Fruit fly (Drosophila melanogaster) whole organism, adult: ENCODE measurements around the gene Acp36DE.

Experiments used
- CG11617 ChIP-seq: fragments of 200-800 bp; sonication (Bioruptor generic); optimal IDR thresholded peaks from 2 replicates; lab custom pipeline; 2017; ENCODE audit warnings: mild to moderate bottlenecking, missing biosample characterization, missing genetic modification reagents, missing genetic modification characterization
- CG12768 ChIP-seq: fragments of 200-800 bp; sonication (Bioruptor generic); optimal IDR thresholded peaks from 2 replicates; lab custom pipeline; 2017; ENCODE audit warnings: missing biosample characterization, missing genetic modification characterization, mild to moderate bottlenecking, moderate library complexity, missing genetic modification reagents
- CG14711 ChIP-seq: fragments of 200-800 bp; sonication (Bioruptor generic); optimal IDR thresholded peaks from 2 replicates; lab custom pipeline; 2018; ENCODE audit warnings: missing biosample characterization, mild to moderate bottlenecking, missing genetic modification characterization, moderate library complexity
- CG1620 ChIP-seq: fragments of 200-800 bp; sonication (Bioruptor generic); optimal IDR thresholded peaks from 2 replicates; lab custom pipeline; 2016; ENCODE audit warnings: missing biosample characterization, missing genetic modification characterization
- CG33017 ChIP-seq: fragments of 200-800 bp; sonication (Bioruptor generic); optimal IDR thresholded peaks from 2 replicates; lab custom pipeline; 2018; ENCODE audit warnings: missing biosample characterization, mild to moderate bottlenecking, missing genetic modification characterization, moderate library complexity
- CG5204 ChIP-seq: fragments of 200-800 bp; sonication (Bioruptor generic); optimal IDR thresholded peaks from 2 replicates; lab custom pipeline; 2016; ENCODE audit warnings: missing biosample characterization, missing genetic modification characterization
- CG7045 ChIP-seq: fragments of 200-800 bp; sonication (Bioruptor generic); optimal IDR thresholded peaks from 2 replicates; lab custom pipeline; 2017; ENCODE audit warnings: missing biosample characterization, mild to moderate bottlenecking, missing genetic modification characterization
- CG7101 ChIP-seq: fragments of 200-800 bp; sonication (Bioruptor generic); optimal IDR thresholded peaks from 2 replicates; lab custom pipeline; 2018; ENCODE audit warnings: missing biosample characterization, mild to moderate bottlenecking, missing genetic modification characterization, moderate library complexity
- Clk ChIP-seq: fragments of 200-800 bp; sonication (Bioruptor generic); optimal IDR thresholded peaks from 2 replicates; lab custom pipeline; 2017; ENCODE audit warnings: missing biosample characterization, missing genetic modification characterization
- Crg-1 ChIP-seq: fragments of 200-800 bp; sonication (Bioruptor generic); optimal IDR thresholded peaks from 2 replicates; lab custom pipeline; 2016; ENCODE audit warnings: missing biosample characterization, missing genetic modification characterization
- Hr96 ChIP-seq: fragments of 200-800 bp; sonication (Bioruptor generic); optimal IDR thresholded peaks from 2 replicates; lab custom pipeline; 2016; ENCODE audit warnings: missing biosample characterization, missing genetic modification characterization
- Mnt ChIP-seq: fragments of 200-800 bp; sonication (Bioruptor generic); optimal IDR thresholded peaks from 2 replicates; lab custom pipeline; 2016; ENCODE audit warnings: missing biosample characterization, mild to moderate bottlenecking, missing genetic modification characterization
- bab1 ChIP-seq: fragments of 200-800 bp; sonication (Bioruptor generic); optimal IDR thresholded peaks from 3 replicates; lab custom pipeline; 2019; ENCODE audit warnings: missing biosample characterization, mild to moderate bottlenecking, missing genetic modification characterization, moderate library complexity
- cic ChIP-seq: fragments of 200-800 bp; sonication (Bioruptor generic); optimal IDR thresholded peaks from 2 replicates; lab custom pipeline; 2017; ENCODE audit warnings: missing biosample characterization, mild to moderate bottlenecking, missing genetic modification characterization, moderate library complexity
- cnc ChIP-seq, 2 experiments: fragments of >200 bp; optimal IDR thresholded peaks; 2 replicates each; lab custom pipeline; 2017
- kay ChIP-seq: fragments of 200-800 bp; sonication (Bioruptor generic); peaks from one replicate; lab custom pipeline; 2016; ENCODE audit warnings: missing biosample characterization, missing genetic modification characterization, borderline replicate concordance
- ovo ChIP-seq: fragments of 200-800 bp; sonication (Bioruptor generic); optimal IDR thresholded peaks from 2 replicates; lab custom pipeline; 2016; ENCODE audit warnings: missing biosample characterization, missing genetic modification characterization
- pad ChIP-seq: fragments of 200-800 bp; sonication (Bioruptor generic); optimal IDR thresholded peaks from 3 replicates; lab custom pipeline; 2017; ENCODE audit warnings: missing biosample characterization, missing genetic modification characterization, mild to moderate bottlenecking, moderate library complexity, missing genetic modification reagents
- tj ChIP-seq: fragments of 200-800 bp; sonication (Bioruptor generic); optimal IDR thresholded peaks from 3 replicates; lab custom pipeline; 2017; ENCODE audit warnings: missing biosample characterization, mild to moderate bottlenecking, missing genetic modification characterization, moderate library complexity
- toe ChIP-seq: fragments of 200-800 bp; sonication (Bioruptor generic); optimal IDR thresholded peaks from 2 replicates; lab custom pipeline; 2016; ENCODE audit warnings: missing biosample characterization, missing genetic modification characterization

Acp36DE gene

DNA sequence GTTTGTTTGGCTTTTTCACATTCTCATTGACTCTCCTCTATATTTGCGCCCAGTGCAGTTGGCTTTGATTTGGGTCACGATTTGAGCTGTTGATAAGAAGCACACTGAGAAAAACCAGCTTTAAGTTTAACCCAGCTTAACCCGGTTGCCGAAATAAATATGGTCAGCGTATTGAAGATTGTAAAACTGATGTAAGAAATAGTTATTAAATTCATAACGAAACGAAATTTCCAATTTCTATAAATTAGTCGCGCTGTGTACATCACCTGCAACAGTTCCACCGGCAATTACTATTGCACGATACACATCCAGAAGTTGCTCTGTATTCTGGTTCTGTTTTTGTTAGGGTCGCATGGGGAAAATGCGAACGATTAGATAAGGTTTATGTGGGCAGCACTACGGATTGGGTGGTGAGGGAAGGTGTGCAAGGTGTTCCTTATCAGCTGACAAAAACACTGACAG lies 33.7 kb downstream of the Acp36DE start:
- TF ChIP-seq CG7101 (peak; percentile 80), CG5204 (GFP tag; lab: Kevin White, UChicago) (peak; percentile 79), bab1 (GFP tag; lab: Kevin White, UChicago) (peak; percentile 41), CG12768 (GFP tag; lab: Kevin White, UChicago) (peak; percentile 76), CG7045 (GFP tag; lab: Kevin White, UChicago) (peak; percentile 81), kay (GFP tag; lab: Kevin White, UChicago) (peak; percentile 59), tj (peak; percentile 41), CG14711 (peak; percentile 63), pad (peak; percentile 30), cnc (optimal IDR thresholded peaks at IDR 0.05; lab: Kevin White, UChicago) (no peak), CG1620 (GFP tag; lab: Kevin White, UChicago) (peak; percentile 5), cic (GFP tag; lab: Kevin White, UChicago) (peak; percentile 20), ovo (GFP tag; lab: Kevin White, UChicago) (peak; percentile 6), Clk (GFP tag; lab: Kevin White, UChicago) (peak; percentile 56), Hr96 (GFP tag; lab: Kevin White, UChicago) (peak; percentile 72), CG33017 (tag; lab: Kevin White, UChicago) (peak; percentile 79), Crg-1 (peak; percentile 37), toe (GFP tag; lab: Kevin White, UChicago) (peak; percentile 58), CG11617 (GFP tag; lab: Kevin White, UChicago) (peak; percentile 72), Mnt (GFP tag; lab: Kevin White, UChicago) (peak; percentile 63)

DNA sequence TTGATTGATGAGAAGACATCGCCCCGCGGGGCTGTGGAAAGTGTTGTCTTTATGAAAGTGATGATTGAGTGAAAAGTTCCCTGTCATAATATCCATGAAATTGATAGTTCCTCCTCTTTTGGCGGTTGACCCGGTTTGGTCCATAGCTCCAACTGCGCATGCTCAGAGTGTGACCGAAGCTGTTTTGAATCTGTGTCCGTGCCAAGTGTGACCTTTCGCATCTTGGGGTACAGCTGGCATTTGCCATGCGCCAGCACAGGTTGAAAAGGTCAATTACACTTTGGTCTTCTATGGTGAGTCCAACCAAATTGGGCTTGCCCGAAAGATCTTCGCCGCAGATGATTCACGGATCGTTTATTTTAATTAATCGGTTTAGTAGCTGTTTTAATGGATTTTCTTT lies 37.9 kb downstream of the Acp36DE start:
- TF ChIP-seq CG1620 (GFP tag; lab: Kevin White, UChicago): no peak
- no peak for TF ChIP-seq tj
- TF ChIP-seq bab1 (GFP tag; lab: Kevin White, UChicago): no peak
- no peak for TF ChIP-seq cnc (optimal IDR thresholded peaks at IDR 0.05; lab: Kevin White, UChicago)
- no peak for TF ChIP-seq Clk (GFP tag; lab: Kevin White, UChicago)
- no peak for TF ChIP-seq CG5204 (GFP tag; lab: Kevin White, UChicago)
- TF ChIP-seq Crg-1: no peak
- TF ChIP-seq toe (GFP tag; lab: Kevin White, UChicago): no peak
- no peak for TF ChIP-seq Mnt (GFP tag; lab: Kevin White, UChicago)
- TF ChIP-seq pad: no peak
- no peak for TF ChIP-seq CG14711
- no peak for TF ChIP-seq ovo (GFP tag; lab: Kevin White, UChicago)

DNA sequence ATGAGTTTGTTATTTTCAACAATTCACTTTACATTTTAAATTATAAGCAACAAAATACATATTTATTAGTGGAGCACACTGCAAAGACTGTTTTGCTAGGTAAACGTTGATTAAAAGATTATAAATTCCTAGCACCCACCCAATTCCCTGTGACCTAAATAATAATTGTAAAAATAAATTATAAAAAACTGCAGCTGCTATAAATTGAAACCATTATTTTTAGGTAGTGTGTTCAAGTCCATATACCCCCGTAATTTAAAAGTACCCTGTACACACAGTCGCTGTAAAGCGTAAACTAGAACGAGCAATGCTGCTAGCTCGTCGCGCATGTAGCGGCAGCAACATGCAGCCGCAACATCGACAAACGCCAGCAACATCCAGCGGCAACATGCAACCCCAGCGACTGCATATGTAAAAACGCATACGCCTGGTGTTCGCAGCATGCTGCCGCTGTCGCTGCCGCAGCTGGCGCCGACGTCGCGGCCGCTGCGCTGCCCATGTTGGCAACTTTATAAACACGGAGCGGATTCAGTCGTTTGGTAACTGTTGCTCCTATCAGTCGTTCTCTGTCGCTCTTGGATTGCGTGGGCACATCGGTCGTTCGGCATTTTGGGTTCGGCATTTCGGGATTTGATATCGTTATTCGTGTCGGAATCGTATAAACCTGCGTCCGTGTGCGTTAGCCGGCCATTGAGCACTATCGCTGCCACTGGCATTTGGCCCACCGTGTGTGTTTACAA lies 39.1 kb downstream of the Acp36DE start, which contains the start of gene Fas3:
Gene Fas3 (plus strand): TSS at position 526 of the 740 bp plus-strand sequence.
- TF ChIP-seq CG7045 (GFP tag; lab: Kevin White, UChicago) (peak; percentile 10), toe (GFP tag; lab: Kevin White, UChicago) (no peak), CG7101 (no peak), pad (no peak), ovo (GFP tag; lab: Kevin White, UChicago) (no peak), tj (peak; percentile 17), bab1 (GFP tag; lab: Kevin White, UChicago) (peak; percentile 49), Mnt (GFP tag; lab: Kevin White, UChicago) (no peak), cic (GFP tag; lab: Kevin White, UChicago) (peak; percentile 9), CG12768 (GFP tag; lab: Kevin White, UChicago) (no peak)

DNA sequence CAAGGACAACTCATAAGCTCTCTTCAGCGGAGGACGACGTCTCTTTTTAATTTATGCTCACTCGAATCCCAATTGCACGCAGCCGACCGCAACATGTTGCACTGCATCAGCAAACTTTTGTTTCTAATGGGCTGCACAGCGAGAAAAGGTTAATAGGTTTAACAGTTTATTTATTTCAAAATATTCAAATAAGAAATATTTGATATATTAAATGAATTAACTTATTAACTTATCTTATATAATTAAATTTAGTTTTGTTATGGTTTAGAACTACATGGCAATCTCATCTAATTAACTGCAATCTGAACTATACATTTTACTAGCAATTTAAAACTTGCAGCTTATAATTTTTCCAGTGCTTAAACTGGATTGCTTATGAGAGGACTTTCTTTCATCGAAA lies 43.4 kb downstream of the Acp36DE start:
- TF ChIP-seq CG1620 (GFP tag; lab: Kevin White, UChicago) (no peak), Hr96 (GFP tag; lab: Kevin White, UChicago) (no peak), CG12768 (GFP tag; lab: Kevin White, UChicago) (no peak)

DNA sequence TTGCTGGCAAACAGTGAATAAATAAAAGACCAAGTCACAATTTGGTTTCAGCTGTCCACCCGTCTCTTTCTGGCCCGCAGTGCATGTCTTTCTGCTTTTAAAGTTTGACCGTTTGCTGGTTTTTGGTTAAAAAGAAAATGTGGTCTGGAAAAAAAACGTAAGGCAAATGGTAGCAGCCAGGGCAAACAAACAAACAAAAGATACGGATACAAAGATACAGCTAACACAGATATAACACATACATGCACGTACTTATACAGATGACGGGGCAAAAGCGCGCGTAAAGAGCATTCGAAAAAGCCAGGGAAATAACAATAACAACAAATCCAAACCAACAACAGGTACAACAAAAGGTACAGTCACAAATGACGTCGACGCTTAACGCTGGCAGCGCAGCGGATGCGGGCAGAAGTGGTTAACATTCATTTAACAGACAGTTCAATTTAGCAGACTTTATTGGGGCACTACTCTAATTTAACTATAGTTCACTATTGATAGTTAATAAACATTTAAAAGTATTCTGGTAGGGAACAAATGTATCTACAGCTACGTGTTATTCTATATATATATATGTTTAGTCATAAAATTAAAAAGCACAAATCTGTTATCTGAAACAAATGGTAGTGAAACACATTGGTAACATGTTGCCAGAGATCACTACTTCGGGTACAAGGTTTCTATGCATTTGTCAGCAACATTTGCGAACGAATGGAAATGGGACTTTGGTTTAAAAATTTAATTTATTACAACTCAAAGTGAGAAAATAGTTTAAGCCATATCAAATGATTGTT lies 44.7 kb downstream of the Acp36DE start:
- peak; percentile 87 for TF ChIP-seq kay (GFP tag; lab: Kevin White, UChicago)
- no peak for TF ChIP-seq ovo (GFP tag; lab: Kevin White, UChicago)

DNA sequence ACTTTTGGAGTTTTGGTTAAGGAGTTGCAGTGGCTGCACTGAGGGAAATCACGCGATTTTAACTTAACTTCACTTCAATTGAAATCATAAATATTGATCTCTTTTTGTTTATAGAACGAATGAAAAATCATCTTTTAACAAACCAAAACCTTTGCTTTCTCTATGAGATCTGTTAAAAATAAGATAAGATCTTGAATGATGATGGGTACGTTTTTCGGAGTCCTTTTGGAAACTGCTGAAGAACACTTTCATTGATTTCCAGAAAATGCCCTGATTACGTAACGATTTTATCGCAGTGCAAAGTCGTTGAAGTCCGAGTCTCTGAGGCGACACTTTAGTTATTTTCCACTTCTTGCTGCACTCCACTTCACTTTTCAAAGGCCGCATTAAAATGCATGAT lies 46.5 kb downstream of the Acp36DE start:
- no peak for TF ChIP-seq CG7045 (GFP tag; lab: Kevin White, UChicago)
- TF ChIP-seq Clk (GFP tag; lab: Kevin White, UChicago): no peak
